Fruit fly (Drosophila melanogaster): ENCODE results near the gene CG11756.

CG11756 gene

dm6 chrX:11350505-11351327 is 2.8 kb downstream of the CG11756 start, which contains the start of gene CG1737 (continued):
- TF ChIP-seq CG9609 (GFP tag; optimal IDR thresholded peaks at IDR 0.05) = no peak
- no peak for TF ChIP-seq CG11093 (GFP tag; IDR thresholded peaks at IDR 0.05)
- TF ChIP-seq sim (GFP tag; IDR thresholded peaks at IDR 0.05) = no peak
- TF ChIP-seq B-H2 (GFP tag; optimal IDR thresholded peaks at IDR 0.05) = no peak
- TF ChIP-seq NC2α (GFP tag; optimal IDR thresholded peaks at IDR 0.05) = no peak
- TF ChIP-seq Hmr (GFP tag; optimal IDR thresholded peaks at IDR 0.05) = peak; percentile 55
- peak; percentile 71 for TF ChIP-seq YL-1 (GFP tag; optimal IDR thresholded peaks at IDR 0.05)
- TF ChIP-seq twi (tag; optimal IDR thresholded peaks at IDR 0.05) = no peak
- TF ChIP-seq CG16815 (GFP tag; optimal IDR thresholded peaks at IDR 0.05) = no peak
- 0 out of 2 replicates have a peak, but pooled peaks have one; percentile 6 for TF ChIP-seq Drgx (GFP tag; IDR thresholded peaks at IDR 0.05)
- no peak for TF ChIP-seq Doc3 (GFP tag; IDR thresholded peaks at IDR 0.05; ENCODE audit: partially characterized antibody)
- no peak for TF ChIP-seq Deaf1 (tag; optimal IDR thresholded peaks at IDR 0.05)
- no peak for TF ChIP-seq lilli (GFP tag; optimal IDR thresholded peaks at IDR 0.05)
- no peak for TF ChIP-seq Hr3 (GFP tag; optimal IDR thresholded peaks at IDR 0.05)
- peak; percentile 44 for TF ChIP-seq sens (GFP tag)
- TF ChIP-seq Ada2b (GFP tag; IDR thresholded peaks at IDR 0.05) = no peak
- TF ChIP-seq Opbp (GFP tag; IDR thresholded peaks at IDR 0.05; ENCODE audit: partially characterized antibody) = 0 out of 3 replicates have a peak, but pooled peaks have one; percentile 11
- 0 out of 2 replicates have a peak, but pooled peaks have one; percentile 8 for TF ChIP-seq amos (GFP tag; IDR thresholded peaks at IDR 0.05; ENCODE audit: partially characterized antibody)
- no peak for TF ChIP-seq CG11696 (GFP tag; IDR thresholded peaks at IDR 0.05)
- TF ChIP-seq stc (GFP tag; IDR thresholded peaks at IDR 0.05) = no peak
- TF ChIP-seq caup (GFP tag; optimal IDR thresholded peaks at IDR 0.05; ENCODE audit: severe bottlenecking) = no peak
- TF ChIP-seq sna (GFP tag; IDR thresholded peaks at IDR 0.05; ENCODE audit: partially characterized antibody) = 0 out of 2 replicates have a peak, but pooled peaks have one; percentile 26
- no peak for TF ChIP-seq chn (GFP tag; optimal IDR thresholded peaks at IDR 0.05)
- no peak for TF ChIP-seq stwl (tag; optimal IDR thresholded peaks at IDR 0.05)
- TF ChIP-seq CG3163 (GFP tag; optimal IDR thresholded peaks at IDR 0.05) = no peak
- TF ChIP-seq dysf (GFP tag; IDR thresholded peaks at IDR 0.05) = no peak
- TF ChIP-seq Hey (tag; optimal IDR thresholded peaks at IDR 0.05) = no peak
- TF ChIP-seq sd (tag; optimal IDR thresholded peaks at IDR 0.05) = no peak
- TF ChIP-seq CTCF (GFP tag; optimal IDR thresholded peaks at IDR 0.05) = no peak
- TF ChIP-seq HLHmδ (GFP tag; optimal IDR thresholded peaks at IDR 0.05) = no peak
- no peak for TF ChIP-seq sima (GFP tag; optimal IDR thresholded peaks at IDR 0.05)
- TF ChIP-seq ranshi (GFP tag; IDR thresholded peaks at IDR 0.05) = no peak
- TF ChIP-seq CG7745 (tag; optimal IDR thresholded peaks at IDR 0.05) = no peak
- no peak for TF ChIP-seq Dbx (GFP tag; IDR thresholded peaks at IDR 0.05)
- TF ChIP-seq CG11560 (tag; IDR thresholded peaks at IDR 0.05) = no peak
- no peak for TF ChIP-seq NK7.1 (GFP tag; optimal IDR thresholded peaks at IDR 0.05)
- no peak for TF ChIP-seq emc (GFP tag; optimal IDR thresholded peaks at IDR 0.05)
- TF ChIP-seq Rx (GFP tag; IDR thresholded peaks at IDR 0.05) = no peak
- TF ChIP-seq Dref (GFP tag; IDR thresholded peaks at IDR 0.05) = peak; percentile 32
- TF ChIP-seq CG6854 (GFP tag; optimal IDR thresholded peaks at IDR 0.05) = no peak
- TF ChIP-seq ro (GFP tag; IDR thresholded peaks at IDR 0.05) = no peak
- TF ChIP-seq Lpt (GFP tag; optimal IDR thresholded peaks at IDR 0.05) = no peak
- no peak for TF ChIP-seq CG12769 (tag; optimal IDR thresholded peaks at IDR 0.05)
- no peak for TF ChIP-seq cad (GFP tag; optimal IDR thresholded peaks at IDR 0.05)
- TF ChIP-seq salm (tag; optimal IDR thresholded peaks at IDR 0.05) = no peak
- no peak for TF ChIP-seq trh (GFP tag; optimal IDR thresholded peaks at IDR 0.05)
- TF ChIP-seq Fer1 (GFP tag; optimal IDR thresholded peaks at IDR 0.05) = peak; percentile 19
- no peak for TF ChIP-seq pho (GFP tag; optimal IDR thresholded peaks at IDR 0.05)
- TF ChIP-seq CG2129 (GFP tag; IDR thresholded peaks at IDR 0.05; ENCODE audit: partially characterized antibody) = no peak
- no peak for TF ChIP-seq Sox100B (GFP tag; optimal IDR thresholded peaks at IDR 0.05)
- TF ChIP-seq knrl (GFP tag; IDR thresholded peaks at IDR 0.05; ENCODE audit: partially characterized antibody) = no peak
